Fruit fly (Drosophila melanogaster) whole organism, wandering third instar larva: ENCODE data around the gene CG31643.
A peak's percentile ranks its signal among the peaks of the same experiment; 100 is the strongest.

Experiments used
- Abd-B ChIP-seq: fragments of >200 bp; optimal IDR thresholded peaks from 2 replicates; lab custom pipeline; 2017; ENCODE audit warnings: missing biosample characterization, missing genetic modification characterization
- CG9705 ChIP-seq: fragments of 200-800 bp; sonication (Bioruptor generic); optimal IDR thresholded peaks from 2 replicates; lab custom pipeline; 2018; ENCODE audit warnings: missing biosample characterization, mild to moderate bottlenecking, missing genetic modification characterization
- CrebA ChIP-seq: fragments of 200-800 bp; sonication (Bioruptor generic); optimal IDR thresholded peaks from 2 replicates; lab custom pipeline; 2016; ENCODE audit warnings: missing biosample characterization, mild to moderate bottlenecking, missing genetic modification characterization, borderline replicate concordance
- Dfd ChIP-seq: fragments of >200 bp; optimal IDR thresholded peaks from 2 replicates; lab custom pipeline; 2017; ENCODE audit warnings: missing biosample characterization, missing genetic modification characterization
- Dif ChIP-seq: fragments of 200-275, 200-300 bp; sonication (Bioruptor generic); optimal IDR thresholded peaks from 2 replicates; lab custom pipeline; 2018; ENCODE audit warnings: missing biosample characterization, missing genetic modification characterization; ENCODE audit not compliant: partially characterized antibody
- GATAd ChIP-seq: sonication (Bioruptor generic); optimal IDR thresholded peaks from 2 replicates; lab custom pipeline; 2016; ENCODE audit warnings: missing biosample characterization, missing genetic modification characterization
- HLH106 ChIP-seq: fragments of 200-800 bp; optimal IDR thresholded peaks from 3 replicates; lab custom pipeline; 2019; ENCODE audit warnings: missing biosample characterization, mild to moderate bottlenecking, missing genetic modification characterization, moderate library complexity
- Hnf4 ChIP-seq: fragments of 200-800 bp; sonication (Bioruptor generic); optimal IDR thresholded peaks from 2 replicates; lab custom pipeline; 2016; ENCODE audit warnings: missing biosample characterization, mild to moderate bottlenecking, missing genetic modification characterization
- Hr78 ChIP-seq: fragments of >200 bp; optimal IDR thresholded peaks from 2 replicates; lab custom pipeline; 2017; ENCODE audit warnings: missing biosample characterization, missing genetic modification characterization
- Hr83 ChIP-seq: fragments of 200-300 bp; sonication (Bioruptor generic); optimal IDR thresholded peaks from 2 replicates; lab custom pipeline; 2016; ENCODE audit warnings: missing biosample characterization, mild to moderate bottlenecking, missing genetic modification characterization, moderate library complexity; ENCODE audit not compliant: poor library complexity, severe bottlenecking
- Jra ChIP-seq: sonication (Bioruptor generic); optimal IDR thresholded peaks from 2 replicates; lab custom pipeline; 2016; ENCODE audit warnings: missing biosample characterization, missing genetic modification characterization
- Myc ChIP-seq: fragments of >200 bp; optimal IDR thresholded peaks from 2 replicates; lab custom pipeline; 2017
- N ChIP-seq: fragments of >200 bp; optimal IDR thresholded peaks from 2 replicates; lab custom pipeline; 2018; ENCODE audit warnings: missing biosample characterization, missing external identifiers, missing genetic modification characterization
- OdsH ChIP-seq: fragments of 200-800 bp; sonication (Bioruptor generic); optimal IDR thresholded peaks from 2 replicates; lab custom pipeline; 2016; ENCODE audit warnings: missing biosample characterization, mild to moderate bottlenecking, missing genetic modification characterization
- Rel ChIP-seq, 2 experiments: fragments of 200-800 bp; sonication (Bioruptor generic) in 1 of 2; optimal IDR thresholded peaks; 2 replicates in 1 of 2; 3 replicates in 1 of 2; lab custom pipeline; 2016 to 2019; ENCODE audit warnings: mild to moderate bottlenecking in 2 of 2, missing biosample characterization in 2 of 2, missing genetic modification characterization in 2 of 2, moderate library complexity in 1 of 2
- Sp1 ChIP-seq: fragments of 200-800 bp; sonication (Bioruptor generic); optimal IDR thresholded peaks from 3 replicates; lab custom pipeline; 2019; ENCODE audit warnings: missing biosample characterization, mild to moderate bottlenecking, missing genetic modification characterization, moderate library complexity
- Vsx2 ChIP-seq: fragments of 200-300, 225-300 bp; sonication (Bioruptor generic); optimal IDR thresholded peaks from 2 replicates; lab custom pipeline; 2018; ENCODE audit warnings: missing biosample characterization, missing genetic modification characterization; ENCODE audit not compliant: partially characterized antibody
- br ChIP-seq: fragments of 200-800 bp; sonication (Bioruptor generic); optimal IDR thresholded peaks from 2 replicates; lab custom pipeline; 2016; ENCODE audit warnings: missing biosample characterization, missing genetic modification characterization
- brk ChIP-seq: fragments of 200-800 bp; sonication (Bioruptor generic); optimal IDR thresholded peaks from 2 replicates; lab custom pipeline; 2016; ENCODE audit warnings: missing biosample characterization, mild to moderate bottlenecking, missing genetic modification characterization
- dmrt93B ChIP-seq: fragments of 200-800 bp; sonication (Bioruptor generic); optimal IDR thresholded peaks from 2 replicates; lab custom pipeline; 2018; ENCODE audit warnings: missing biosample characterization, mild to moderate bottlenecking, missing genetic modification characterization
- dsf ChIP-seq: sonication (Bioruptor generic); optimal IDR thresholded peaks from 2 replicates; lab custom pipeline; 2016; ENCODE audit warnings: missing biosample characterization, missing genetic modification characterization, borderline replicate concordance
- ey ChIP-seq: fragments of 200-800 bp; sonication (Bioruptor generic); optimal IDR thresholded peaks from 2 replicates; lab custom pipeline; 2016; ENCODE audit warnings: missing biosample characterization, missing genetic modification characterization
- foxo ChIP-seq, 2 experiments: fragments of 200-800 bp; sonication (Bioruptor generic); optimal IDR thresholded peaks; 2 replicates in 1 of 2; 3 replicates in 1 of 2; lab custom pipeline; 2016 to 2017; ENCODE audit warnings: missing biosample characterization in 2 of 2, missing genetic modification characterization in 2 of 2
- h ChIP-seq: fragments of 200-800 bp; sonication (Bioruptor generic); optimal IDR thresholded peaks from 3 replicates; lab custom pipeline; 2016; ENCODE audit warnings: missing biosample characterization, mild to moderate bottlenecking, missing genetic modification characterization
- jim ChIP-seq: fragments of 175-275, 200-325 bp; sonication (Bioruptor generic); optimal IDR thresholded peaks from 2 replicates; lab custom pipeline; 2016; ENCODE audit warnings: missing biosample characterization, mild to moderate bottlenecking, missing genetic modification characterization
- lola ChIP-seq: fragments of >200 bp; optimal IDR thresholded peaks from 2 replicates; lab custom pipeline; 2017; ENCODE audit warnings: missing biosample characterization, missing genetic modification characterization
- rgr ChIP-seq: fragments of 200-800 bp; sonication (Bioruptor generic); optimal IDR thresholded peaks from 3 replicates; lab custom pipeline; 2016; ENCODE audit warnings: missing biosample characterization, mild to moderate bottlenecking, missing genetic modification characterization
- sage ChIP-seq: fragments of 200-800 bp; sonication (Bioruptor generic); optimal IDR thresholded peaks from 2 replicates; lab custom pipeline; 2016; ENCODE audit warnings: missing biosample characterization, mild to moderate bottlenecking, missing genetic modification characterization
- sv ChIP-seq: fragments of 200-800 bp; sonication (Bioruptor generic); optimal IDR thresholded peaks from 3 replicates; lab custom pipeline; 2016; ENCODE audit warnings: missing biosample characterization, missing genetic modification characterization
- tai ChIP-seq: sonication (Bioruptor generic); optimal IDR thresholded peaks from 2 replicates; lab custom pipeline; 2016; ENCODE audit warnings: missing biosample characterization, missing genetic modification characterization
- usp ChIP-seq: fragments of >200 bp; optimal IDR thresholded peaks from 2 replicates; lab custom pipeline; 2017; ENCODE audit warnings: missing biosample characterization, missing genetic modification characterization
- woc ChIP-seq: sonication (Bioruptor generic); optimal IDR thresholded peaks from 2 replicates; lab custom pipeline; 2016; ENCODE audit warnings: missing biosample characterization, mild to moderate bottlenecking, missing genetic modification characterization

Gene CG31643

DNA sequence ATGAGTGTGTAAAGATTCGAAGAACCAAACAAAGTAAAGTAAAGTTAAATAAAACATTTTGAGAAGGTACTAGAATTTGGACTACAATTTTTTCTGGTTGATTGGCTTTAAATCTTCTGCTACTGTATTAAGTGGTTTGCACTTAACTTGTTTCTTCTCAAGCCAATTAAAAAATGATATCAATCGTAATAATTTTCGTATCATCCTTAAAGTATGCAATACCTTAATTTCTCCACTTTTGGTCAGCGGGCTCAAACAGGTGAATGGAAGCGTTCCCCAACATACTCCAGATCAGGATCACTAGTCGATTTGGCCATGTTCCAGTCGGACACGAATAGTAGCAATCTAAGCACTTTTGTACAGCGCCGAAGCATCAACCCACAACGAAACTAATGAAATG is 36.0 kb downstream of the CG31643 start:
- no peak for TF ChIP-seq Jra
- no peak for TF ChIP-seq lola (GFP tag; lab: Kevin White, UChicago)
- no peak for TF ChIP-seq OdsH (GFP tag; lab: Kevin White, UChicago)
- no peak for TF ChIP-seq woc

dm6 chr2L:6074314-6074713 is 36.4 kb downstream of the CG31643 start:
- TF ChIP-seq tai (GFP tag; lab: Kevin White, UChicago) (no peak), sage (no peak), dmrt93B (GFP tag; lab: Kevin White, UChicago) (no peak), Vsx2 (GFP tag; lab: Kevin White, UChicago) (no peak), GATAd (GFP tag; lab: Kevin White, UChicago) (no peak), usp (GFP tag; lab: Kevin White, UChicago) (no peak)
- TF ChIP-seq, all 38 proteins: peak for 0

- TF ChIP-seq Hr78 (no peak), h (no peak), Hnf4 (no peak)
Measured at dm6 chr2L:6075345-6075744, 37.4 kb downstream of the CG31643 start.

DNA sequence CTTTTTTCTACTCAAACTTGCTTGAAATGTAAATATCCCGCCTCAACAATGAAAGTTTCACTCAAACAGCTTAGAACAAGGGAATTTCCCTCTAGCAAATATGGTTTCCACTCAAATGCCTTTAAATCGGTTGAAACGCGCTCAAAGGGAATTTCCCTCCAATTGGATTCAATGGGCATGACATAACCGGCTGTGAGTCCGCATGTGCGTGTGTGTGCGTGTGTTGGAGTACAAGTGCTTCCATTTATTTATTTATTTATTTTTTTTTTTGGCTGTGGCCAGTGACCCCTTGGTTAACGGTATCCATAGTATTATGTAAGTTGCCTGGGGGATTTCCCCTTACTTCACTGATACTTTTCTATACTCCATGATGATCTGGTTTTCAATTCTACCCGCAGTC is 38.2 kb downstream of the CG31643 start:
- TF ChIP-seq rgr (GFP tag; lab: Kevin White, UChicago) (no peak), Rel (GFP tag; optimal IDR thresholded peaks at IDR 0.05; lab: Kevin White, UChicago) (no peak), Rel (tag; optimal IDR thresholded peaks at IDR 0.05; lab: Kevin White, UChicago) (peak; percentile 69)

dm6 chr2L:6076829-6077364 is 39.0 kb downstream of the CG31643 start:
- TF ChIP-seq Hr83 (GFP tag; lab: Kevin White, UChicago) (no peak), Sp1 (GFP tag; lab: Kevin White, UChicago) (no peak), ey (GFP tag; lab: Kevin White, UChicago) (no peak), dsf (GFP tag; lab: Kevin White, UChicago) (no peak), foxo (GFP tag; optimal IDR thresholded peaks at IDR 0.05; lab: Kevin White, UChicago) (no peak), sv (no peak), OdsH (GFP tag; lab: Kevin White, UChicago) (no peak), Hr78 (no peak), woc (no peak), brk (GFP tag; lab: Kevin White, UChicago) (no peak), GATAd (GFP tag; lab: Kevin White, UChicago) (no peak), br (GFP tag; lab: Kevin White, UChicago) (no peak), HLH106 (tag; lab: Kevin White, UChicago) (no peak), CrebA (GFP tag; lab: Kevin White, UChicago) (no peak), Abd-B (GFP tag; lab: Kevin White, UChicago) (no peak), lola (GFP tag; lab: Kevin White, UChicago) (no peak), Myc (lab: Kevin White, UChicago) (no peak), Dfd (GFP tag; lab: Kevin White, UChicago) (no peak)
- TF ChIP-seq, all 38 proteins: peak for 0

DNA sequence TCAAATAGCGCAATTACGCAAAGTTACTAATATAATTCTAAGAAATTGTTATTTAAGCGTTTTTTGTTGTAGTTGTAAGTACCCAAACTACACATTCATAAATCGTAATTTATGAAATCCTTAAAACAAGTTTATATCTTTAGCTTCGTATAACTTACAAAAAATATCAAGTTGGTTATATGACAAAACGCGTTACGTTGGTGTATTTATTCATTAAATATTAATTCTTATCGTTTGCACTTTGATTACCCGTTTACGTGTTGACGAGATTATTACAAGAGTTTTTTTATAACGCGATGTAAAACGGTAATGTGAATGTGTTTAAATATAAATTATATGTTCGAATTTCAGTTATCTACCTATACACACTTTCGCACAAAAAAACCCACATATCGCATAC is 39.7 kb downstream of the CG31643 start:
- no peak for TF ChIP-seq br (GFP tag; lab: Kevin White, UChicago)
- TF ChIP-seq ey (GFP tag; lab: Kevin White, UChicago): no peak
- no peak for TF ChIP-seq Hnf4
- no peak for TF ChIP-seq Dif (GFP tag; lab: Kevin White, UChicago)
- TF ChIP-seq HLH106 (tag; lab: Kevin White, UChicago): no peak
- TF ChIP-seq sv: no peak
- TF ChIP-seq tai (GFP tag; lab: Kevin White, UChicago): no peak
- no peak for TF ChIP-seq Dfd (GFP tag; lab: Kevin White, UChicago)
- no peak for TF ChIP-seq Hr83 (GFP tag; lab: Kevin White, UChicago)
- no peak for TF ChIP-seq woc
- TF ChIP-seq rgr (GFP tag; lab: Kevin White, UChicago): no peak
- no peak for TF ChIP-seq Sp1 (GFP tag; lab: Kevin White, UChicago)
- no peak for TF ChIP-seq jim (GFP tag; lab: Kevin White, UChicago)
- TF ChIP-seq usp (GFP tag; lab: Kevin White, UChicago): no peak
- no peak for TF ChIP-seq N (GFP tag; lab: Kevin White, UChicago)
- TF ChIP-seq CG9705: no peak
- no peak for TF ChIP-seq Vsx2 (GFP tag; lab: Kevin White, UChicago)
- TF ChIP-seq brk (GFP tag; lab: Kevin White, UChicago): no peak
- TF ChIP-seq, all 38 proteins: peak for 0
